Fruit fly (Drosophila melanogaster): ENCODE results near the gene CG8852.
A peak's percentile ranks its signal among the peaks of the same experiment; 100 is the strongest.

CG8852 gene

dm6 chr2L:3572529-3573171, 47.7 kb downstream of the CG8852 start (continued):
- TF ChIP-seq salm (tag; optimal IDR thresholded peaks at IDR 0.05) (peak; percentile 16), ato (GFP tag; IDR thresholded peaks at IDR 0.05; ENCODE audit: partially characterized antibody) (no peak), z (GFP tag; IDR thresholded peaks at IDR 0.05) (peak; percentile 56; the same call in 1 of the 3 replicates), Drgx (GFP tag; IDR thresholded peaks at IDR 0.05) (no peak), NK7.1 (GFP tag; optimal IDR thresholded peaks at IDR 0.05) (no peak), D (optimal IDR thresholded peaks at IDR 0.05) (no peak), D (GFP tag; optimal IDR thresholded peaks at IDR 0.05) (no peak), CG12219 (GFP tag; optimal IDR thresholded peaks at IDR 0.05) (no peak), CG11456 (GFP tag; IDR thresholded peaks at IDR 0.05) (no peak), CG7987 (GFP tag; optimal IDR thresholded peaks at IDR 0.05) (peak; percentile 32), Vsx1 (GFP tag; optimal IDR thresholded peaks at IDR 0.05) (no peak), CG4820 (GFP tag; optimal IDR thresholded peaks at IDR 0.05) (no peak), unpg (GFP tag; optimal IDR thresholded peaks at IDR 0.05) (no peak), BEAF-32 (GFP tag; optimal IDR thresholded peaks at IDR 0.05) (no peak), p53 (GFP tag; optimal IDR thresholded peaks at IDR 0.05) (no peak), Atf-2 (GFP tag; optimal IDR thresholded peaks at IDR 0.05) (no peak), CG15269 (tag; optimal IDR thresholded peaks at IDR 0.05) (no peak), CG30020 (tag; optimal IDR thresholded peaks at IDR 0.05) (no peak), CG15479 (GFP tag; optimal IDR thresholded peaks at IDR 0.05) (no peak), CG11247 (GFP tag; IDR thresholded peaks at IDR 0.05) (no peak), ara (GFP tag; IDR thresholded peaks at IDR 0.05) (no peak), CG16815 (GFP tag; optimal IDR thresholded peaks at IDR 0.05) (no peak), CG1603 (tag; optimal IDR thresholded peaks at IDR 0.05) (peak; percentile 10), Stat92E (GFP tag; optimal IDR thresholded peaks at IDR 0.05) (no peak), Xbp1 (GFP tag; optimal IDR thresholded peaks at IDR 0.05) (no peak), CG2678 (tag; optimal IDR thresholded peaks at IDR 0.05) (no peak), Pdp1 (GFP tag; optimal IDR thresholded peaks at IDR 0.05) (peak in 1 of 2 experiments; percentile 66), CG17361 (GFP tag; IDR thresholded peaks at IDR 0.05) (no peak), HmgZ (tag; optimal IDR thresholded peaks at IDR 0.05) (no peak), CG11696 (GFP tag; IDR thresholded peaks at IDR 0.05) (no peak), NfI (GFP tag; optimal IDR thresholded peaks at IDR 0.05) (no peak), Awh (GFP tag; IDR thresholded peaks at IDR 0.05) (no peak), tll (GFP tag; optimal IDR thresholded peaks at IDR 0.05) (no peak), exex (tag; optimal IDR thresholded peaks at IDR 0.05) (peak; percentile 46), Spps (tag; optimal IDR thresholded peaks at IDR 0.05) (no peak), run (tag; optimal IDR thresholded peaks at IDR 0.05) (no peak), aop (GFP tag; IDR thresholded peaks at IDR 0.05) (no peak), CG10543 (GFP tag; optimal IDR thresholded peaks at IDR 0.05) (no peak), al (GFP tag; IDR thresholded peaks at IDR 0.05) (no peak), CG10959 (GFP tag; IDR thresholded peaks at IDR 0.05) (no peak), bcd (GFP tag; optimal IDR thresholded peaks at IDR 0.05) (no peak), HLH4C (GFP tag; IDR thresholded peaks at IDR 0.05; ENCODE audit: partially characterized antibody) (no peak), Lim3 (GFP tag; IDR thresholded peaks at IDR 0.05) (no peak), Med (GFP tag) (peak; percentile 66), eve (GFP tag; optimal IDR thresholded peaks at IDR 0.05) (peak in 1 of 2 experiments; percentile 60), en (GFP tag; optimal IDR thresholded peaks at IDR 0.05) (no peak), HmgD (GFP tag; optimal IDR thresholded peaks at IDR 0.05) (no peak), CG6254 (GFP tag; optimal IDR thresholded peaks at IDR 0.05) (no peak), CG5245 (GFP tag; optimal IDR thresholded peaks at IDR 0.05) (no peak), D19A (tag; optimal IDR thresholded peaks at IDR 0.05) (no peak)

Measured in whole organism, embryonic.